Worm (Caenorhabditis elegans): ENCODE data around the gene C01G5.3.

C01G5.3 gene

ce11 chrIV:6575959-6576727, 40.1 kb downstream of the C01G5.3 start:
- TF ChIP-seq unc-62 (GFP tag; optimal IDR thresholded peaks at IDR 0.05 in 1 of 2) (peak in 1 of 2 experiments; percentile 55), unc-62 (tag; optimal IDR thresholded peaks at IDR 0.05) (no peak), T26A8.4 (GFP tag; IDR thresholded peaks at IDR 0.05) (0 out of 2 replicates have a peak, but pooled peaks have one; percentile 42), dve-1 (tag; optimal IDR thresholded peaks at IDR 0.05; ENCODE audit: insufficient read depth) (peak; percentile 85), set-16 (GFP tag; IDR thresholded peaks at IDR 0.05) (peak; percentile 73; the same call in 1 of the 2 replicates), hlh-11 (tag; optimal IDR thresholded peaks at IDR 0.05) (peak; percentile 52), mep-1 (tag; optimal IDR thresholded peaks at IDR 0.05) (peak; percentile 42), lin-39 (tag; optimal IDR thresholded peaks at IDR 0.05) (no peak), nhr-28 (tag; optimal IDR thresholded peaks at IDR 0.05) (peak; percentile 34), aha-1 (tag) (peak; percentile 69), hlh-30 (tag; optimal IDR thresholded peaks at IDR 0.05; ENCODE audit: insufficient read depth) (peak; percentile 46), pha-4 (GFP tag; IDR thresholded peaks at IDR 0.05) (no peak; the same call in 1 of the 2 replicates), pha-4 (tag; optimal IDR thresholded peaks at IDR 0.05) (peak; percentile 68), daf-16 (GFP tag; optimal IDR thresholded peaks at IDR 0.05) (no peak), daf-16 (tag; optimal IDR thresholded peaks at IDR 0.05) (peak; percentile 74), mxl-2 (GFP tag; conservative IDR thresholded peaks at IDR 0.05) (no peak), egl-43 (GFP tag; IDR thresholded peaks at IDR 0.05) (no peak), mxl-3 (GFP tag; optimal IDR thresholded peaks at IDR 0.05) (peak; percentile 28)

ce11 chrIV:6576728-6577101, 40.7 kb downstream of the C01G5.3 start:
- no peak for TF ChIP-seq lin-39 (tag; optimal IDR thresholded peaks at IDR 0.05)
- no peak for TF ChIP-seq daf-12 (tag; optimal IDR thresholded peaks at IDR 0.05)
- no peak for TF ChIP-seq nhr-48 (tag; optimal IDR thresholded peaks at IDR 0.05)
- no peak for TF ChIP-seq snpc-1.2 (GFP tag; IDR thresholded peaks at IDR 0.05)
- TF ChIP-seq cey-2 (tag; optimal IDR thresholded peaks at IDR 0.05; ENCODE audit: borderline replicate concordance, insufficient read depth) = no peak
- peak in 1 of 2 experiments; percentile 36 for TF ChIP-seq mdl-1 (tag; optimal IDR thresholded peaks at IDR 0.05)
- TF ChIP-seq F10B5.3 (tag; optimal IDR thresholded peaks at IDR 0.05) = no peak
- 0 out of 2 replicates have a peak, but pooled peaks have one; percentile 36 for TF ChIP-seq arid-1 (GFP tag; conservative IDR thresholded peaks at IDR 0.05)
- no peak for TF ChIP-seq ceh-20 (GFP tag; IDR thresholded peaks at IDR 0.05)
- TF ChIP-seq ztf-11 (tag; optimal IDR thresholded peaks at IDR 0.05) = no peak
- no peak for TF ChIP-seq nhr-42 (GFP tag; IDR thresholded peaks at IDR 0.05)
- TF ChIP-seq egl-27 (tag; optimal IDR thresholded peaks at IDR 0.05) = no peak
- no peak for TF ChIP-seq zip-11 (GFP tag; IDR thresholded peaks at IDR 0.05)
- no peak for TF ChIP-seq nhr-111 (GFP tag; optimal IDR thresholded peaks at IDR 0.05)
- no peak for TF ChIP-seq unc-62 (GFP tag; optimal IDR thresholded peaks at IDR 0.05 in 1 of 2)
- TF ChIP-seq unc-62 (tag; optimal IDR thresholded peaks at IDR 0.05) = no peak
- no peak for TF ChIP-seq unc-39 (tag; optimal IDR thresholded peaks at IDR 0.05)
- TF ChIP-seq aly-2 (tag; optimal IDR thresholded peaks at IDR 0.05) = no peak
- no peak for TF ChIP-seq ceh-32 (tag; optimal IDR thresholded peaks at IDR 0.05; ENCODE audit: poor library complexity)
- no peak for TF ChIP-seq lir-3 (tag; optimal IDR thresholded peaks at IDR 0.05)
- no peak for TF ChIP-seq fos-1 (tag; optimal IDR thresholded peaks at IDR 0.05)
- no peak for TF ChIP-seq skn-1 (tag; optimal IDR thresholded peaks at IDR 0.05)
- TF ChIP-seq mep-1 (tag; optimal IDR thresholded peaks at IDR 0.05) = peak; percentile 65
- TF ChIP-seq sdz-12 (GFP tag; optimal IDR thresholded peaks at IDR 0.05) = no peak
- no peak for TF ChIP-seq attf-4 (tag; optimal IDR thresholded peaks at IDR 0.05)
- peak; percentile 67 for TF ChIP-seq nhr-28 (tag; optimal IDR thresholded peaks at IDR 0.05)
- no peak for TF ChIP-seq zfp-2 (tag; optimal IDR thresholded peaks at IDR 0.05)
- no peak for TF ChIP-seq nhr-76 (tag; optimal IDR thresholded peaks at IDR 0.05)
- TF ChIP-seq pha-4 (GFP tag; IDR thresholded peaks at IDR 0.05) = no peak
- peak; percentile 32 for TF ChIP-seq pha-4 (tag; optimal IDR thresholded peaks at IDR 0.05)
- TF ChIP-seq hif-1 (tag; optimal IDR thresholded peaks at IDR 0.05) = peak in 1 of 2 experiments; percentile 17
- peak; percentile 59 for TF ChIP-seq hlh-30 (tag; optimal IDR thresholded peaks at IDR 0.05; ENCODE audit: insufficient read depth)
- no peak for TF ChIP-seq T20F7.1 (GFP tag; optimal IDR thresholded peaks at IDR 0.05)
- peak; percentile 30 for TF ChIP-seq nhr-6 (tag; optimal IDR thresholded peaks at IDR 0.05)
- TF ChIP-seq rbr-2 (tag; optimal IDR thresholded peaks at IDR 0.05) = no peak
- no peak for TF ChIP-seq lin-1 (GFP tag; IDR thresholded peaks at IDR 0.05)
- peak; percentile 30 for TF ChIP-seq mxl-3 (GFP tag; optimal IDR thresholded peaks at IDR 0.05)
- no peak for TF ChIP-seq dmd-8 (GFP tag; IDR thresholded peaks at IDR 0.05)
- peak in 1 of 2 experiments; percentile 27 for TF ChIP-seq lsy-2 (tag; optimal IDR thresholded peaks at IDR 0.05)

All from whole organism, L4 larva.